Worm (Caenorhabditis elegans): ENCODE data around the gene Y54G2A.49.

DNA sequence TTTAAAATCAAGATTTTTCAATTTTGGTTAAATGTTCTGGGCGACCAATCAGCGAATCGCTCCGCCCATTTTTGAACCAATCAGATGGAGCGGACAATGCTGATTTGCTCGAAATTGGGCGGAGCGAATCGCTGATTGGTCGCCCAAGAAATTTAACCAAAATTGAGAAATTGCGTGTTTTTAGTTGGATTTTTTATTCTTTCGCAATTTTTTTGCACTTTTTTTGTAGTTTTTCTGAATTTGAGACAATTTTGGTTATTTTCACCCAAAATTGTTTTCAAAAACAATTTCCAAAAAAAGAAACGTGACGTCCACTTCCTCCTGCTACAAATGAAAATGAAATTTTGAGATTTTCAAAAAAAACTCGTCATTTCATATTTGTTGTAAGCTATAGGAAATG is 33.6 kb upstream of the Y54G2A.49 start, which contains the start of gene dml-1:
- TF ChIP-seq ceh-44 (GFP tag; IDR thresholded peaks at IDR 0.05) (no peak), F49E8.2 (tag; optimal IDR thresholded peaks at IDR 0.05; ENCODE audit: borderline replicate concordance) (no peak), nhr-237 (tag; optimal IDR thresholded peaks at IDR 0.05) (no peak), Y48G9A.11 (GFP tag; IDR thresholded peaks at IDR 0.05) (no peak), mdl-1 (tag; optimal IDR thresholded peaks at IDR 0.05) (no peak), pha-4 (GFP tag; IDR thresholded peaks at IDR 0.05) (no peak), pha-4 (tag; optimal IDR thresholded peaks at IDR 0.05) (no peak)

Data from whole organism, L4 larva.